Fruit fly (Drosophila melanogaster): ENCODE results near the gene CG32687.

CG32687 gene

dm6 chrX:10460506-10461114, 26.4 kb downstream of the CG32687 start, which contains the start of gene Neb-cGP (continued):
- TF ChIP-seq CG12071 (GFP tag; optimal IDR thresholded peaks at IDR 0.05) (peak; percentile 34), CG33557 (GFP tag; optimal IDR thresholded peaks at IDR 0.05) (peak; percentile 30), abd-A (tag; optimal IDR thresholded peaks at IDR 0.05) (no peak), Six4 (GFP tag; optimal IDR thresholded peaks at IDR 0.05) (peak; percentile 38), CG10209 (GFP tag; optimal IDR thresholded peaks at IDR 0.05) (peak; percentile 54), HLH4C (GFP tag; IDR thresholded peaks at IDR 0.05; ENCODE audit: partially characterized antibody) (peak; percentile 94), CG6791 (GFP tag; IDR thresholded peaks at IDR 0.05; ENCODE audit: partially characterized antibody) (peak; percentile 94), z (GFP tag; IDR thresholded peaks at IDR 0.05) (no peak), pros (GFP tag; optimal IDR thresholded peaks at IDR 0.05) (no peak), CG13424 (tag; optimal IDR thresholded peaks at IDR 0.05) (peak; percentile 46), H2.0 (GFP tag; IDR thresholded peaks at IDR 0.05) (0 out of 2 replicates have a peak, but pooled peaks have one; percentile 17), Dip3 (GFP tag; optimal IDR thresholded peaks at IDR 0.05) (peak; percentile 61), CG1024 (GFP tag; IDR thresholded peaks at IDR 0.05) (no peak), CG9437 (GFP tag; optimal IDR thresholded peaks at IDR 0.05) (no peak), ewg (GFP tag; optimal IDR thresholded peaks at IDR 0.05) (no peak), CG10462 (GFP tag; optimal IDR thresholded peaks at IDR 0.05) (peak; percentile 7), Sry-β (GFP tag; optimal IDR thresholded peaks at IDR 0.05) (no peak), lbe (GFP tag; optimal IDR thresholded peaks at IDR 0.05) (peak; percentile 61), CG11398 (GFP tag; optimal IDR thresholded peaks at IDR 0.05) (no peak), lov (optimal IDR thresholded peaks at IDR 0.05) (no peak), lov (GFP tag; IDR thresholded peaks at IDR 0.05) (no peak), Eip74EF (GFP tag; optimal IDR thresholded peaks at IDR 0.05) (no peak), Ssrp (tag; optimal IDR thresholded peaks at IDR 0.05) (peak; percentile 7), CG31388 (GFP tag; optimal IDR thresholded peaks at IDR 0.05) (no peak), CG31441 (GFP tag; IDR thresholded peaks at IDR 0.05) (peak; percentile 50), CG2199 (GFP tag; IDR thresholded peaks at IDR 0.05) (no peak), Rx (GFP tag; IDR thresholded peaks at IDR 0.05) (no peak), lmd (GFP tag; IDR thresholded peaks at IDR 0.05) (peak; percentile 44; the same call in 1 of the 2 replicates), CG12659 (GFP tag; optimal IDR thresholded peaks at IDR 0.05) (peak; percentile 81), repo (GFP tag; optimal IDR thresholded peaks at IDR 0.05) (peak; percentile 35), CG3407 (GFP tag; optimal IDR thresholded peaks at IDR 0.05) (peak; percentile 2), HLHmδ (GFP tag; optimal IDR thresholded peaks at IDR 0.05) (peak; percentile 50), al (GFP tag; IDR thresholded peaks at IDR 0.05) (no peak), Xbp1 (GFP tag; optimal IDR thresholded peaks at IDR 0.05) (peak; percentile 71), nerfin-2 (GFP tag; IDR thresholded peaks at IDR 0.05; ENCODE audit: partially characterized antibody) (peak; percentile 91), ase (GFP tag; IDR thresholded peaks at IDR 0.05) (no peak), Antp (GFP tag; optimal IDR thresholded peaks at IDR 0.05) (peak; percentile 62), ac (GFP tag; optimal IDR thresholded peaks at IDR 0.05) (no peak), ftz-f1 (GFP tag; optimal IDR thresholded peaks at IDR 0.05) (peak; percentile 43), vvl (GFP tag; IDR thresholded peaks at IDR 0.05) (peak; percentile 82), CG9727 (GFP tag; optimal IDR thresholded peaks at IDR 0.05) (no peak), CG7928 (GFP tag; optimal IDR thresholded peaks at IDR 0.05) (peak; percentile 45), CG13894 (tag; optimal IDR thresholded peaks at IDR 0.05) (peak; percentile 79), hbn (GFP tag; IDR thresholded peaks at IDR 0.05; ENCODE audit: partially characterized antibody) (peak; percentile 93), CG13624 (GFP tag; optimal IDR thresholded peaks at IDR 0.05) (peak; percentile 70), bigmax (GFP tag; optimal IDR thresholded peaks at IDR 0.05) (peak; percentile 89), CG42726 (GFP tag; IDR thresholded peaks at IDR 0.05; ENCODE audit: partially characterized antibody) (peak; percentile 96), wor (GFP tag; IDR thresholded peaks at IDR 0.05) (no peak), Optix (GFP tag; IDR thresholded peaks at IDR 0.05) (no peak), CG2678 (tag; optimal IDR thresholded peaks at IDR 0.05) (peak; percentile 38)
